Worm (Caenorhabditis elegans) whole organism, L3 larva: ENCODE measurements around the gene lpl-1.

Experiments used
- egl-27 ChIP-seq: sonication (generic microtip); optimal IDR thresholded peaks from 4 replicates; lab custom pipeline; 2017; ENCODE audit warnings: missing biosample characterization, missing genetic modification reagents, missing genetic modification characterization
- elt-3 ChIP-seq, 3 experiments: fragments of 150-350 bp in 1 of 3; sonication (generic microtip) in 2 of 3; optimal IDR thresholded peaks; 2 replicates in 2 of 3; 4 replicates in 1 of 3; lab custom pipeline; 2014 to 2017; ENCODE audit warnings: missing biosample characterization in 3 of 3, missing genetic modification characterization in 3 of 3
- hmg-11 ChIP-seq: sonication (generic microtip); optimal IDR thresholded peaks from 2 replicates; lab custom pipeline; 2016; ENCODE audit warnings: missing genetic modification characterization, missing compliant biosample characterization
- jun-1 ChIP-seq: fragments of 150-350 bp; optimal IDR thresholded peaks from 2 replicates; lab custom pipeline; 2014; ENCODE audit warnings: missing biosample characterization, missing genetic modification reagents, missing genetic modification characterization
- lin-39 ChIP-seq: fragments of 150-350 bp; optimal IDR thresholded peaks from 2 replicates; lab custom pipeline; 2018; ENCODE audit warnings: missing biosample characterization, missing genetic modification reagents, missing genetic modification characterization
- nhr-28 ChIP-seq: fragments of 150-350 bp; optimal IDR thresholded peaks from 2 replicates; lab custom pipeline; 2014; ENCODE audit warnings: missing biosample characterization, missing genetic modification characterization
- nhr-77 ChIP-seq: fragments of 150-350 bp; optimal IDR thresholded peaks from 2 replicates; lab custom pipeline; 2014; ENCODE audit warnings: missing biosample characterization, missing genetic modification characterization
- ztf-4 ChIP-seq: fragments of 150-350 bp; optimal IDR thresholded peaks from 2 replicates; lab custom pipeline; 2014; ENCODE audit warnings: missing biosample characterization, missing genetic modification characterization

DNA sequence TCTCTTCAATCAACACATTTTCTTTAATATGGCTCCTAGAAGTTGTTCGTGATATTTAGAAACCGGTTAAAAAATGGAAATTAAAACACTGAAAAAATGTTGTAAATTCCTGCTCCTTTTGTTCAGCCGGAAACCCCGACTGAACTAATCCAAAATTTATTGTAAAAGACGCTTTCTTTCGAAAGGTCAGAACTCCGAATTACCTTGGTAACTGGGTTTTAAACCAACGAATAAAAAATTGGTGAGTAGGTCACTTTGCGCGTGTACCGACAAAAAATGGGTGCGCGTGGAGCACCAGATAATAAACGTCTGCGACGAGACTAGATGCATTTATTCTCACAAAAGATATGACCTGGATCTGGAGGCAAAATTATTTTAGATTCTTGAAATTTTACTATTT is 36.8 kb upstream of the lpl-1 start:
- TF ChIP-seq elt-3 (tag; optimal IDR thresholded peaks at IDR 0.05; lab: Kevin White, UChicago), result no peak
- no peak for TF ChIP-seq nhr-77 (tag; lab: Kevin White, UChicago)
- TF ChIP-seq lin-39 (tag; lab: Kevin White, UChicago), result no peak
- TF ChIP-seq egl-27 (tag; lab: Kevin White, UChicago), result no peak
- TF ChIP-seq ztf-4 (tag; lab: Kevin White, UChicago), result no peak
- TF ChIP-seq hmg-11, result no peak
- no peak for TF ChIP-seq nhr-28 (tag; lab: Kevin White, UChicago)
- TF ChIP-seq jun-1 (tag; lab: Kevin White, UChicago), result no peak
